Fruit fly (Drosophila melanogaster): Measurements from ENCODE around the gene CG15369.

Gene CG15369

DNA sequence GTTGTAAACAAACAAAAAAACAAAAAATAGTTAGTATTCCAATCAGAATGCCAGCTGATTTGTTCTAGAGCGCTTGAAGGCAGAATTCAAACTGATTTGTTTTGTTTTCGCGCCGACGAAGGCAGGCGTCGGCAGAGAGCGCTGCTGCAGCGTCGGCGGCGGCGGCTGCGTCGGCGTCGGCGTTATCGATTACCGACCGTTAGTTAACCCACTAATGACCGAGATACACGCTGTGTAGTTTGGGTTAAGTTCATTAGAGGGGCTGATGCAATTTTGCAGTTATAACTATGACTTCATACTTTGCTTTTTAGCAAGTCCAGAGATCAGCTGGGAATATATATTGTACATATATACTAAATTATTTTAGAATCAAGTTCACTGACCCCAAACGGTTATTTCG, 6.5 kb downstream of the CG15369 start, which contains the start of gene t:
Gene t (minus strand): TSS at position 76 of the 400 bp plus-strand sequence.
- TF ChIP-seq Dref (GFP tag; IDR thresholded peaks at IDR 0.05) (peak; percentile 33; the same call in 1 of the 2 replicates), insv (GFP tag; optimal IDR thresholded peaks at IDR 0.05) (peak in 1 of 2 experiments; percentile 28), chinmo (GFP tag; IDR thresholded peaks at IDR 0.05; ENCODE audit: partially characterized antibody) (0 out of 4 replicates have a peak, but pooled peaks have one; percentile 29), crp (GFP tag; optimal IDR thresholded peaks at IDR 0.05) (no peak), slbo (GFP tag; IDR thresholded peaks at IDR 0.05) (no peak), CG7556 (GFP tag; optimal IDR thresholded peaks at IDR 0.05) (peak; percentile 11), E2f2 (GFP tag; IDR thresholded peaks at IDR 0.05) (peak; percentile 20; the same call in 1 of the 2 replicates), CG18619 (GFP tag; optimal IDR thresholded peaks at IDR 0.05) (peak; percentile 0), sens-2 (GFP tag; IDR thresholded peaks at IDR 0.05) (no peak), CG34224 (GFP tag; IDR thresholded peaks at IDR 0.05; ENCODE audit: partially characterized antibody) (peak; percentile 25; the same call in 1 of the 3 replicates), Meics (GFP tag; optimal IDR thresholded peaks at IDR 0.05) (peak; percentile 12), CG12659 (GFP tag; optimal IDR thresholded peaks at IDR 0.05) (peak; percentile 21), CG12219 (GFP tag; optimal IDR thresholded peaks at IDR 0.05) (no peak), grau (tag; optimal IDR thresholded peaks at IDR 0.05) (peak; percentile 23), tup (GFP tag; optimal IDR thresholded peaks at IDR 0.05) (no peak), D (optimal IDR thresholded peaks at IDR 0.05) (no peak), D (GFP tag; optimal IDR thresholded peaks at IDR 0.05) (no peak), CG2120 (GFP tag; optimal IDR thresholded peaks at IDR 0.05) (peak; percentile 19), Scr (GFP tag; IDR thresholded peaks at IDR 0.05; ENCODE audit: partially characterized antibody) (peak; percentile 22; the same call in 1 of the 2 replicates), CG6765 (GFP tag; optimal IDR thresholded peaks at IDR 0.05) (no peak), wdn (GFP tag; IDR thresholded peaks at IDR 0.05) (0 out of 2 replicates have a peak, but pooled peaks have one; percentile 13), unpg (GFP tag; optimal IDR thresholded peaks at IDR 0.05) (peak; percentile 18), Adf1 (GFP tag; IDR thresholded peaks at IDR 0.05) (peak; percentile 95), Ravus (GFP tag; IDR thresholded peaks at IDR 0.05) (no peak), CG9932 (GFP tag; IDR thresholded peaks at IDR 0.05) (0 out of 2 replicates have a peak, but pooled peaks have one; percentile 21), Hmr (GFP tag; optimal IDR thresholded peaks at IDR 0.05) (peak; percentile 13), row (GFP tag; IDR thresholded peaks at IDR 0.05) (peak; percentile 28; the same call in 1 of the 3 replicates), dpn (GFP tag; optimal IDR thresholded peaks at IDR 0.05) (no peak), hkb (optimal IDR thresholded peaks at IDR 0.05) (no peak), hkb (GFP tag; IDR thresholded peaks at IDR 0.05) (0 out of 2 replicates have a peak, but pooled peaks have one; percentile 25), prd (optimal IDR thresholded peaks at IDR 0.05) (no peak), prd (GFP tag; IDR thresholded peaks at IDR 0.05) (no peak), dm (GFP tag; optimal IDR thresholded peaks at IDR 0.05) (no peak), az2 (GFP tag; optimal IDR thresholded peaks at IDR 0.05) (peak; percentile 5), Med (GFP tag) (peak; percentile 47), CG14050 (GFP tag; IDR thresholded peaks at IDR 0.05) (no peak), PHDP (tag; optimal IDR thresholded peaks at IDR 0.05) (peak; percentile 5), onecut (GFP tag; IDR thresholded peaks at IDR 0.05) (peak; percentile 58), CG6813 (GFP tag; optimal IDR thresholded peaks at IDR 0.05) (no peak)

DNA sequence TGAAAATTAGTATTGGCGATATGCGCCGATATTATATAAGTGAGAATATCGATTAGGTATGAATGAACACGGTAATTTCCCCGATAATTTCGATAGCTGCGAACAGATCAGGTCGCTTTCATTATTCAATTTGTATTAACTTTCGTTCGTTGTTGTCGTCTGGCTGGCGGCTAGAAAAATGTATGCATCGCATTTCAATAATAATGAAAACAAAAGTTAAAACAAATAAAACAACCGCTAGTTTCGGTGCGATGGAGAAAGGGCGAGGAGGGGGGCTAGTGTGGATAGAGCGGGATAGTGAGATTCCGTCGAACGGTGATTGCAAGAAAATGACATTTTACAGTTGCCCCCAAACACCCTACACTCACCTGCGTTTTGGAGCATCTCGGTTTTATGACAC, 7.8 kb downstream of the CG15369 start:
- no peak for TF ChIP-seq prd (optimal IDR thresholded peaks at IDR 0.05)
- TF ChIP-seq prd (GFP tag; IDR thresholded peaks at IDR 0.05), result no peak
- TF ChIP-seq Lhr (GFP tag; optimal IDR thresholded peaks at IDR 0.05), result no peak
- no peak for TF ChIP-seq CG9797 (GFP tag; optimal IDR thresholded peaks at IDR 0.05)
- no peak for TF ChIP-seq wdn (GFP tag; IDR thresholded peaks at IDR 0.05)
- TF ChIP-seq pnt (GFP tag; optimal IDR thresholded peaks at IDR 0.05), result no peak
- no peak for TF ChIP-seq CG15073 (GFP tag; optimal IDR thresholded peaks at IDR 0.05)
- no peak for TF ChIP-seq CG10431 (GFP tag; optimal IDR thresholded peaks at IDR 0.05)
- no peak for TF ChIP-seq CG6791 (GFP tag; IDR thresholded peaks at IDR 0.05; ENCODE audit: partially characterized antibody)
- TF ChIP-seq CG12071 (GFP tag; optimal IDR thresholded peaks at IDR 0.05), result no peak
- no peak for TF ChIP-seq kni (GFP tag; optimal IDR thresholded peaks at IDR 0.05)
- no peak for TF ChIP-seq insv (GFP tag; optimal IDR thresholded peaks at IDR 0.05)
- TF ChIP-seq Blimp-1 (GFP tag; optimal IDR thresholded peaks at IDR 0.05), result peak; percentile 90
- TF ChIP-seq crol (GFP tag; IDR thresholded peaks at IDR 0.05), result peak; percentile 17; the same call in 1 of the 2 replicates
- TF ChIP-seq Drgx (GFP tag; IDR thresholded peaks at IDR 0.05), result no peak
- no peak for TF ChIP-seq Nf-YA (GFP tag; IDR thresholded peaks at IDR 0.05)
- no peak for TF ChIP-seq CG9215 (GFP tag; IDR thresholded peaks at IDR 0.05)

All from whole organism, embryonic.